Fruit fly (Drosophila melanogaster) whole organism, embryonic: ENCODE measurements around the gene ND-30.

Source experiments
- ATbp ChIP-seq: fragments of 200-800 bp; sonication (Bioruptor generic); optimal IDR thresholded peaks from 2 replicates; lab custom pipeline; 2017; ENCODE audit warnings: missing biosample characterization, mild to moderate bottlenecking, missing genetic modification characterization, missing genetic modification reagents
- CG10321 ChIP-seq: fragments of 200-800 bp; sonication (Bioruptor generic); IDR thresholded peaks from 2 replicates; pipeline ENCODE4 v1.3.6; 2022; ENCODE audit warnings: missing biosample characterization, missing genetic modification characterization
- CG12391 ChIP-seq: fragments of 200-800 bp; sonication (Bioruptor generic); optimal IDR thresholded peaks from 3 replicates; lab custom pipeline; 2018; ENCODE audit warnings: missing biosample characterization, mild to moderate bottlenecking, missing genetic modification characterization, moderate library complexity
- CG12769 ChIP-seq: fragments of 200-800 bp; sonication (Bioruptor generic); optimal IDR thresholded peaks from 2 replicates; lab custom pipeline; 2019; ENCODE audit warnings: missing biosample characterization, mild to moderate bottlenecking, missing genetic modification characterization, moderate library complexity
- CG13894 ChIP-seq: fragments of 200-800 bp; sonication (Bioruptor generic); optimal IDR thresholded peaks from 3 replicates; lab custom pipeline; 2018; ENCODE audit warnings: missing biosample characterization, mild to moderate bottlenecking, missing genetic modification characterization, moderate library complexity
- CG1647 ChIP-seq: fragments of 200-800 bp; sonication (Bioruptor generic); optimal IDR thresholded peaks from 3 replicates; lab custom pipeline; 2016; ENCODE audit warnings: missing biosample characterization, missing genetic modification characterization
- CG2678 ChIP-seq: fragments of 200-800 bp; sonication (Bioruptor generic); optimal IDR thresholded peaks from 3 replicates; lab custom pipeline; 2019; ENCODE audit warnings: missing biosample characterization, mild to moderate bottlenecking, missing genetic modification characterization, moderate library complexity
- CG3065 ChIP-seq: fragments of 200-800 bp; sonication (Bioruptor generic); optimal IDR thresholded peaks from 2 replicates; lab custom pipeline; 2016; ENCODE audit warnings: missing biosample characterization, missing genetic modification characterization
- CG34422 ChIP-seq: fragments of 200-800 bp; sonication (Bioruptor generic); IDR thresholded peaks from 3 replicates; pipeline ENCODE4 v1.3.6; 2022; ENCODE audit warnings: missing biosample characterization, missing genetic modification characterization
- CG4282 ChIP-seq: fragments of 200-800 bp; sonication (Bioruptor generic); optimal IDR thresholded peaks from 2 replicates; lab custom pipeline; 2016; ENCODE audit warnings: missing biosample characterization, missing genetic modification characterization
- CG4360 ChIP-seq: fragments of 200-800 bp; sonication (Bioruptor generic); IDR thresholded peaks from 2 replicates; pipeline ENCODE4 v1.3.6; 2022; ENCODE audit warnings: missing biosample characterization, missing genetic modification characterization
- Camta ChIP-seq: fragments of 200-800 bp; sonication (Bioruptor generic); optimal IDR thresholded peaks from 2 replicates; lab custom pipeline; 2016; ENCODE audit warnings: missing biosample characterization, missing genetic modification characterization
- Doc2 ChIP-seq: fragments of 200-800 bp; sonication (Bioruptor generic); IDR thresholded peaks from 2 replicates; pipeline ENCODE4 v1.3.6; 2022; ENCODE audit warnings: missing biosample characterization, missing genetic modification characterization
- Drgx ChIP-seq: fragments of 200-800 bp; sonication (Bioruptor generic); IDR thresholded peaks from 2 replicates; pipeline ENCODE4 v1.3.6; 2022; ENCODE audit warnings: missing biosample characterization, missing genetic modification characterization
- Fer3 ChIP-seq: fragments of 200-800 bp; sonication (Bioruptor generic); optimal IDR thresholded peaks from 2 replicates; lab custom pipeline; 2018; ENCODE audit warnings: missing biosample characterization, mild to moderate bottlenecking, missing genetic modification characterization, moderate library complexity
- GATAe ChIP-seq: fragments of 200-800 bp; sonication (Bioruptor generic); conservative IDR thresholded peaks from 2 replicates; pipeline ENCODE4 v1.3.6; 2022; ENCODE audit warnings: missing biosample characterization, missing genetic modification characterization
- Gsc ChIP-seq: fragments of 200-800 bp; sonication (Bioruptor generic); IDR thresholded peaks from 2 replicates; pipeline ENCODE4 v1.3.6; 2022; ENCODE audit warnings: missing biosample characterization, missing genetic modification characterization
- HLH4C ChIP-seq: fragments of 200-800 bp; sonication (Bioruptor generic); IDR thresholded peaks from 3 replicates; pipeline ENCODE4 v1.3.6; 2022; ENCODE audit warnings: missing biosample characterization, missing genetic modification characterization; ENCODE audit not compliant: partially characterized antibody
- Hr51 ChIP-seq, 2 experiments: fragments of 200-800 bp; sonication (Bioruptor generic); optimal IDR thresholded peaks; 2 replicates in 1 of 2; 3 replicates in 1 of 2; lab custom pipeline; 2016 to 2018; ENCODE audit warnings: missing biosample characterization in 2 of 2, missing genetic modification characterization in 2 of 2, mild to moderate bottlenecking in 1 of 2, moderate library complexity in 1 of 2
- Hr78 ChIP-seq, 2 experiments: fragments of 200-800 bp in 1 of 2; fragments of >200 bp in 1 of 2; sonication (Bioruptor generic) in 1 of 2; optimal IDR thresholded peaks; 2 replicates each; lab custom pipeline; 2017 to 2019; ENCODE audit warnings: missing biosample characterization in 2 of 2, missing genetic modification characterization in 2 of 2, mild to moderate bottlenecking in 1 of 2, moderate library complexity in 1 of 2
- Med ChIP-seq: fragments of 200-800 bp; sonication (Bioruptor generic); peaks from one replicate; lab custom pipeline; 2016; ENCODE audit warnings: missing biosample characterization, missing genetic modification characterization, mild to moderate bottlenecking, inconsistent platforms, moderate library complexity
- Meics ChIP-seq: fragments of 200-800 bp; sonication (Bioruptor generic); optimal IDR thresholded peaks from 2 replicates; lab custom pipeline; 2017; ENCODE audit warnings: missing biosample characterization, mild to moderate bottlenecking, missing genetic modification characterization
- Oaz ChIP-seq: fragments of 200-800 bp; sonication (Bioruptor generic); IDR thresholded peaks from 2 replicates; pipeline ENCODE4 v1.3.6; 2022; ENCODE audit warnings: missing biosample characterization, missing genetic modification characterization
- Oli ChIP-seq: fragments of 200-800 bp; sonication (Bioruptor generic); optimal IDR thresholded peaks from 2 replicates; lab custom pipeline; 2018; ENCODE audit warnings: missing biosample characterization, mild to moderate bottlenecking, missing genetic modification characterization, moderate library complexity
- Pdp1 ChIP-seq, 2 experiments: fragments of 200-800 bp; sonication (Bioruptor generic); optimal IDR thresholded peaks; 3 replicates each; lab custom pipeline; 2016; ENCODE audit warnings: missing biosample characterization in 2 of 2, missing genetic modification characterization in 2 of 2, mild to moderate bottlenecking in 1 of 2, moderate library complexity in 1 of 2
- Rfx ChIP-seq: fragments of 200-800 bp; sonication (Bioruptor generic); IDR thresholded peaks from 2 replicates; pipeline ENCODE4 v1.3.6; 2022; ENCODE audit warnings: missing biosample characterization, missing genetic modification characterization
- Sin3A ChIP-seq: fragments of >200 bp; optimal IDR thresholded peaks from 2 replicates; lab custom pipeline; 2018
- TFAM ChIP-seq: fragments of 200-800 bp; sonication (Bioruptor generic); optimal IDR thresholded peaks from 2 replicates; lab custom pipeline; 2017; ENCODE audit warnings: missing biosample characterization, missing genetic modification characterization, inconsistent platforms
- Vsx1 ChIP-seq: fragments of 200-800 bp; sonication (Bioruptor generic); optimal IDR thresholded peaks from 2 replicates; lab custom pipeline; 2017; ENCODE audit warnings: missing biosample characterization, mild to moderate bottlenecking, missing genetic modification characterization, missing genetic modification reagents
- chinmo ChIP-seq: fragments of 200-800 bp; sonication (Bioruptor generic); IDR thresholded peaks from 4 replicates; pipeline ENCODE4 v1.3.6; 2022; ENCODE audit warnings: missing biosample characterization, missing genetic modification characterization; ENCODE audit not compliant: partially characterized antibody
- fu2 ChIP-seq: fragments of 200-800 bp; sonication (Bioruptor generic); optimal IDR thresholded peaks from 2 replicates; lab custom pipeline; 2016; ENCODE audit warnings: missing biosample characterization, missing genetic modification characterization
- gce ChIP-seq: fragments of 200-800 bp; sonication (Bioruptor generic); IDR thresholded peaks from 3 replicates; pipeline ENCODE4 v1.3.6; 2022; ENCODE audit warnings: missing biosample characterization, missing genetic modification characterization
- grau ChIP-seq: fragments of 200-800 bp; optimal IDR thresholded peaks from 3 replicates; lab custom pipeline; 2019; ENCODE audit warnings: missing biosample characterization, mild to moderate bottlenecking, missing genetic modification characterization, moderate library complexity
- hkb ChIP-seq, 2 experiments: fragments of 200-800 bp in 1 of 2; fragments of >200 bp in 1 of 2; sonication (Bioruptor generic) in 1 of 2; IDR thresholded peaks in 1 of 2; optimal IDR thresholded peaks in 1 of 2; 2 replicates each; pipeline versions ENCODE4 v1.3.6 to Lab custom; 2017 to 2022; ENCODE audit warnings: missing biosample characterization in 1 of 2, missing genetic modification characterization in 1 of 2
- kni ChIP-seq: fragments of 200-800 bp; sonication (Bioruptor generic); optimal IDR thresholded peaks from 3 replicates; lab custom pipeline; 2017; ENCODE audit warnings: mild to moderate bottlenecking, missing biosample characterization, missing genetic modification reagents, missing genetic modification characterization
- lmd ChIP-seq: fragments of 200-800 bp; sonication (Bioruptor generic); IDR thresholded peaks from 2 replicates; pipeline ENCODE4 v1.3.6; 2022; ENCODE audit warnings: missing biosample characterization, missing genetic modification characterization
- sc ChIP-seq, 3 experiments: fragments of >200 bp in 2 of 3; fragments of 200-800 bp in 1 of 3; sonication (Bioruptor generic) in 1 of 3; optimal IDR thresholded peaks; 2 replicates in 2 of 3; 3 replicates in 1 of 3; lab custom pipeline; 2017; ENCODE audit warnings: mild to moderate bottlenecking in 1 of 3, missing biosample characterization in 1 of 3, missing genetic modification characterization in 1 of 3, missing genetic modification reagents in 1 of 3
- sd ChIP-seq: fragments of 200-800 bp; sonication (Bioruptor generic); optimal IDR thresholded peaks from 3 replicates; lab custom pipeline; 2018; ENCODE audit warnings: missing biosample characterization, mild to moderate bottlenecking, missing genetic modification characterization, moderate library complexity
- sens ChIP-seq: fragments of 200-800 bp; sonication (Bioruptor generic); peaks from one replicate; lab custom pipeline; 2016; ENCODE audit warnings: missing biosample characterization, missing genetic modification characterization
- sna ChIP-seq: fragments of 200-800 bp; sonication (Bioruptor generic); IDR thresholded peaks from 2 replicates; pipeline ENCODE4 v1.3.6; 2022; ENCODE audit warnings: missing biosample characterization, missing genetic modification characterization; ENCODE audit not compliant: partially characterized antibody
- so ChIP-seq: fragments of 200-800 bp; sonication (Bioruptor generic); IDR thresholded peaks from 3 replicates; pipeline ENCODE4 v1.3.6; 2022; ENCODE audit warnings: missing biosample characterization, missing genetic modification characterization
- sr ChIP-seq: fragments of 200-800 bp; sonication (Bioruptor generic); IDR thresholded peaks from 3 replicates; pipeline ENCODE4 v1.3.6; 2022; ENCODE audit warnings: missing biosample characterization, missing genetic modification characterization
- trh ChIP-seq: fragments of 200-800 bp; sonication (Bioruptor generic); optimal IDR thresholded peaks from 2 replicates; lab custom pipeline; 2016; ENCODE audit warnings: missing biosample characterization, missing genetic modification characterization
- tx ChIP-seq: fragments of 200-800 bp; sonication (Bioruptor generic); optimal IDR thresholded peaks from 2 replicates; lab custom pipeline; 2016; ENCODE audit warnings: missing biosample characterization, missing genetic modification characterization
- unc-4 ChIP-seq: fragments of 200-800 bp; sonication (Bioruptor generic); IDR thresholded peaks from 2 replicates; pipeline ENCODE4 v1.3.6; 2022; ENCODE audit warnings: missing biosample characterization, missing genetic modification characterization; ENCODE audit not compliant: partially characterized antibody

Gene ND-30

dm6 chr3L:3124939-3125648 lies 34.3 kb downstream of the ND-30 start:
- TF ChIP-seq trh = no peak
- TF ChIP-seq sr (GFP tag; lab: Robert Waterston, UW) = 0 out of 3 replicates have a peak, but pooled peaks have one; percentile 32
- peak in 1 of 2 experiments; percentile 41 for TF ChIP-seq Hr78 (GFP tag; optimal IDR thresholded peaks at IDR 0.05; lab: Kevin White, UChicago)
- peak; percentile 3 for TF ChIP-seq kni (GFP tag; lab: Kevin White, UChicago)
- 0 out of 3 replicates have a peak, but pooled peaks have one; percentile 40 for TF ChIP-seq so (GFP tag; lab: Robert Waterston, UW)
- peak; percentile 51 for TF ChIP-seq sens (GFP tag; lab: Kevin White, UChicago)
- peak; percentile 83; the same call in 2 of the 4 replicates for TF ChIP-seq chinmo
- no peak for TF ChIP-seq hkb (optimal IDR thresholded peaks at IDR 0.05; lab: Kevin White, UChicago)
- TF ChIP-seq hkb (GFP tag; IDR thresholded peaks at IDR 0.05; lab: Robert Waterston, UW) = 0 out of 2 replicates have a peak, but pooled peaks have one; percentile 15
- no peak for TF ChIP-seq CG34422
- TF ChIP-seq Vsx1 (GFP tag; lab: Kevin White, UChicago) = peak; percentile 37
- no peak for TF ChIP-seq CG4360 (GFP tag; lab: Robert Waterston, UW)
- peak; percentile 19 for TF ChIP-seq sd (tag; lab: Kevin White, UChicago)
- TF ChIP-seq ATbp = peak; percentile 5
- 0 out of 2 replicates have a peak, but pooled peaks have one; percentile 18 for TF ChIP-seq sna (GFP tag; lab: Robert Waterston, UW)
- TF ChIP-seq HLH4C = no peak
- TF ChIP-seq Oli = no peak
- TF ChIP-seq Rfx = 0 out of 2 replicates have a peak, but pooled peaks have one; percentile 19
- TF ChIP-seq CG12769 (tag; lab: Kevin White, UChicago) = peak; percentile 54
- TF ChIP-seq TFAM (GFP tag; lab: Kevin White, UChicago) = no peak

dm6 chr3L:3124519-3124918 lies 34.9 kb downstream of the ND-30 start:
- TF ChIP-seq CG4282 (GFP tag; lab: Kevin White, UChicago) (no peak), Oaz (GFP tag; lab: Robert Waterston, UW) (0 out of 2 replicates have a peak, but pooled peaks have one; percentile 16), Meics (GFP tag; lab: Kevin White, UChicago) (no peak), grau (tag; lab: Kevin White, UChicago) (peak; percentile 45), Med (GFP tag; lab: Kevin White, UChicago) (peak; percentile 66)

DNA sequence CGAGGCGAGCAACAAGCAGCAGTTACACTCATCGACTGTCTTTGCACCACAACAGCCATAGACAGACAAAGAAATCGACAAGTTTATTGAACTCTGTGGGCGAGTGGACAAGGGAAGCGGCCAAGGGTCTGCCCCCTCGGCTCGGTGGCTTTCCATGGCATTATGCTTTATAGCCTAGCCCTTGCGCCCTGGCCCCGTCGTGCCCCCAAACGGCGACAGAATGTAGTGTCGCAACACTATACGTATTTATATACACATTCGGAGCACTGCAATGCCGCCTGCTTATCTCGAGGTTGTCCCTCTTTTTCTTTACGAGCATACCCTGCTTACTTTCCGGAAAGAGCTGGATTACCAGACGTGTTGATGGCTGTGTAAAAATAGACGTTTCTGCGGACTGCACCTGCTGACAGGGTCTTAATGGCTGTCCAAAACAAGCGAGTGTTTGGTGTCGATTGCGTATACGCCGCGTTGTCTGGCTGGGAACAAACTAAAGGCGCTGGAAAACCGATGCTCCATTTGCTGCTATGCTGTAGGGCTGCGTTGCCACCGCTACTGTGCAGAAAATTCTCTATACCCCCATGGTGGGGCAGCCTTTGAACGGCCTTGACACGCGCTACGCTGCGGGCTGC lies 36.6 kb downstream of the ND-30 start:
- TF ChIP-seq CG3065 (no peak), CG2678 (no peak), gce (GFP tag; lab: Robert Waterston, UW) (no peak), fu2 (no peak), Sin3A (no peak), sc (optimal IDR thresholded peaks at IDR 0.05; lab: Kevin White, UChicago) (no peak), sc (GFP tag; optimal IDR thresholded peaks at IDR 0.05; lab: Kevin White, UChicago) (no peak), tx (GFP tag; lab: Kevin White, UChicago) (no peak), CG12391 (no peak), Fer3 (tag; lab: Kevin White, UChicago) (no peak), CG1647 (no peak), lmd (GFP tag; lab: Robert Waterston, UW) (no peak), Camta (no peak), GATAe (no peak), Gsc (GFP tag; lab: Robert Waterston, UW) (no peak), Doc2 (GFP tag; lab: Robert Waterston, UW) (no peak), Drgx (GFP tag; lab: Robert Waterston, UW) (no peak), CG13894 (tag; lab: Kevin White, UChicago) (no peak), Pdp1 (GFP tag; optimal IDR thresholded peaks at IDR 0.05; lab: Kevin White, UChicago) (peak in 1 of 2 experiments; percentile 83), unc-4 (GFP tag; lab: Robert Waterston, UW) (no peak), CG10321 (GFP tag; lab: Robert Waterston, UW) (no peak), Hr51 (GFP tag; optimal IDR thresholded peaks at IDR 0.05; lab: Kevin White, UChicago) (no peak)
